Worm (Caenorhabditis elegans): Measurements from ENCODE around the gene T24F1.4.

T24F1.4 gene

DNA sequence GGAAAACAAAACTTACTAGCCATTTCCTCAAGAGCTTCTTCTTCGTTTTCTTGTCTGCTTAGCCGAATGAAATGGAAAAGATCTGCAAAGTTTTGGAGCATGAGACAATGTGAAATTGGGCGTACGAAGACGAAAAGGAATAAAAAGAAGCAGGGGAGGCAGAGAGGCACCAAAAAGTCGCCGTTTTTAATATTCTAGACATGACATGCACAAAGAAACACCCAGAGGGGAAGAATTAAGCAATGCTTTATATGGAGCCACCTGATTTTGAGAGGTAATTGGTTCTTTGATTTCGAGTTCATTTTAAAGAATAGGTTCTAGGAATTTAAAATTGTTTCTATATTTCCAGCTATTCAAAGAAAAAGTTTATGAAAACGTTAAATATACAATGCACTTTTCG is at the start of gene T24F1.4:
T24F1.4 (minus strand) TSS at position 101 of the 400 bp plus-strand sequence.
- TF ChIP-seq tab-1 (GFP tag; IDR thresholded peaks at IDR 0.05) (no peak), T22C8.4 (GFP tag; IDR thresholded peaks at IDR 0.05) (no peak), ztf-23 (GFP tag; IDR thresholded peaks at IDR 0.05) (no peak), ztf-29 (GFP tag; IDR thresholded peaks at IDR 0.05) (no peak), ref-1 (GFP tag; conservative IDR thresholded peaks at IDR 0.05) (no peak), cog-1 (tag; optimal IDR thresholded peaks at IDR 0.05) (no peak), flt-1 (GFP tag; IDR thresholded peaks at IDR 0.05) (no peak), med-1 (GFP tag; optimal IDR thresholded peaks at IDR 0.05; ENCODE audit: insufficient read depth) (no peak), klf-2 (GFP tag; conservative IDR thresholded peaks at IDR 0.05) (no peak)

DNA sequence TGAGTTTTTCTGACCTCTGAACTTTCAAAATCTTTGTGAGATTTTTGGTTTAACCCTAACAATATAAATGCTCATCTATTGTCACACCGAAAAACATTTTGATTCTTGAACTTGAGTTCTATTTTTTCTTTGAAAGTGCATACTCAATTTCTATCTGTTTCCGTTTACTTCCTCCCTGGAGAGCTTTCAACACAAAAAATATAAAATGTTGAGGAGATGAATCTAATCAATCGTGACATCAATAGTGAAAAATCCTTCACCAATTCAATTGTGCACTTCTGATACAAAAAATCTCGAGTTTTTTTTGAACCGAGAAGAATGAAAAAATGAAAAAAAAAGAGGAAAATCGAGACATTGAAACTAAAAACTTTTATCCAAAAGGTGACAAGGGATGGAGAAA is 47.7 kb upstream of the T24F1.4 start:
- no peak for TF ChIP-seq ztf-29 (GFP tag; IDR thresholded peaks at IDR 0.05)
- no peak for TF ChIP-seq T22C8.4 (GFP tag; IDR thresholded peaks at IDR 0.05)
- TF ChIP-seq ref-1 (GFP tag; conservative IDR thresholded peaks at IDR 0.05) = no peak
- TF ChIP-seq klf-2 (GFP tag; conservative IDR thresholded peaks at IDR 0.05) = no peak
- no peak for TF ChIP-seq cog-1 (tag; optimal IDR thresholded peaks at IDR 0.05)
- TF ChIP-seq tab-1 (GFP tag; IDR thresholded peaks at IDR 0.05) = no peak
- no peak for TF ChIP-seq ztf-23 (GFP tag; IDR thresholded peaks at IDR 0.05)
- TF ChIP-seq flt-1 (GFP tag; IDR thresholded peaks at IDR 0.05) = no peak
- TF ChIP-seq med-1 (GFP tag; optimal IDR thresholded peaks at IDR 0.05; ENCODE audit: insufficient read depth) = no peak

DNA sequence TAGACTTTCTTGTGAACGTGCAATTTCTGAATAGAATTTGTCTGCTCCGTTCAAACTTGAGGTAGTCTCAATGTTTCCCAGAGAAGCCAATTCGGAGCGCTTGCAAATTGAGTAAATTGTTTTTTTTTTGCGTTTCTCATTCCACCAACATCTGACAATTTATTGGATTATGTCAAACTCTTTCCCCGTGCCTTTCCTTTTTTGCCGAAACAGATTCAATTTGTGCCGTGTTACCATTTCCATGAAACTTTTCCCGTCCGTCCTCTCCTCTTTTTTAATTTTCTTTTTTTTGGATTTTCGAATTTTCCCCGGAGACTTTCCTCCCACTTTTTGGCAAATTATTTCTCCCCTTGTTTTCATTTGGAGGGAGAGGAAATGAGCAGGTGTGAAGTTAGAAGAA is 39.4 kb upstream of the T24F1.4 start:
- TF ChIP-seq ref-1 (GFP tag; conservative IDR thresholded peaks at IDR 0.05) = no peak
- TF ChIP-seq T22C8.4 (GFP tag; IDR thresholded peaks at IDR 0.05) = no peak
- no peak for TF ChIP-seq ztf-23 (GFP tag; IDR thresholded peaks at IDR 0.05)
- TF ChIP-seq tab-1 (GFP tag; IDR thresholded peaks at IDR 0.05) = no peak
- TF ChIP-seq cog-1 (tag; optimal IDR thresholded peaks at IDR 0.05) = no peak
- no peak for TF ChIP-seq med-1 (GFP tag; optimal IDR thresholded peaks at IDR 0.05; ENCODE audit: insufficient read depth)
- TF ChIP-seq ztf-29 (GFP tag; IDR thresholded peaks at IDR 0.05) = no peak
- TF ChIP-seq flt-1 (GFP tag; IDR thresholded peaks at IDR 0.05) = no peak
- TF ChIP-seq klf-2 (GFP tag; conservative IDR thresholded peaks at IDR 0.05) = no peak

DNA sequence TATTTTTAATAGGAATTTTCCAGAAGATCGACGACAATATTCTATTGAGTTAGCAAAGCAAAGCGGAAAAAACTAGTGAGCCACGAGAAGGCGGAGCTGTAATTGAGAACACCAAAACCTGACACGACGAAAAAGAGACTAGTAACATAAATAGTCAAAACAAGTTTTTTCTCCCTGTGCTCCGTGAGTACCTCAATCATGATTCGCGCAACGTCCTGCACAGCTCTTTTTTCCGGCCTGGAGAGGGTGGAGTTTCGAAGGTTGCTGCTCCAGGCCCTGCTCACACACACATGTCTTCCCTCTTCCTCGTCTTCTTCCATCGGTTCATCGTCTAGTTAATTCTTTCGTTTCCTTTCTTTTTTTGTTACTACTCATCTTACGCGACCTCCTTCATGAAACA is 37.5 kb upstream of the T24F1.4 start, which contains the start of gene clh-2:
clh-2 (plus strand) TSS at position 301 of the 400 bp plus-strand sequence.
- TF ChIP-seq ztf-23 (GFP tag; IDR thresholded peaks at IDR 0.05) (no peak), klf-2 (GFP tag; conservative IDR thresholded peaks at IDR 0.05) (no peak), tab-1 (GFP tag; IDR thresholded peaks at IDR 0.05) (no peak), med-1 (GFP tag; optimal IDR thresholded peaks at IDR 0.05; ENCODE audit: insufficient read depth) (no peak), ztf-29 (GFP tag; IDR thresholded peaks at IDR 0.05) (no peak), T22C8.4 (GFP tag; IDR thresholded peaks at IDR 0.05) (no peak), ref-1 (GFP tag; conservative IDR thresholded peaks at IDR 0.05) (no peak), flt-1 (GFP tag; IDR thresholded peaks at IDR 0.05) (no peak), cog-1 (tag; optimal IDR thresholded peaks at IDR 0.05) (no peak)

- TF ChIP-seq ref-1 (GFP tag; conservative IDR thresholded peaks at IDR 0.05) = no peak
- TF ChIP-seq med-1 (GFP tag; optimal IDR thresholded peaks at IDR 0.05; ENCODE audit: insufficient read depth) = no peak
These were observed 35.8 kb upstream of the T24F1.4 start, which contains the start of gene dph-5 for ce11 chrII:11349892-11350291. Gene dph-5, plus strand, starts transcription at chrII:11350192.

- peak; percentile 72 for TF ChIP-seq cog-1 (tag; optimal IDR thresholded peaks at IDR 0.05)
- no peak for TF ChIP-seq ztf-23 (GFP tag; IDR thresholded peaks at IDR 0.05)
These were observed 34.0 kb upstream of the T24F1.4 start, which contains the start of the genes B0491.6 and pigm-1 for ce11 chrII:11347878-11348556. Gene B0491.6, minus strand, starts transcription at chrII:11348343. Gene pigm-1, plus strand, starts transcription at chrII:11348445.

DNA sequence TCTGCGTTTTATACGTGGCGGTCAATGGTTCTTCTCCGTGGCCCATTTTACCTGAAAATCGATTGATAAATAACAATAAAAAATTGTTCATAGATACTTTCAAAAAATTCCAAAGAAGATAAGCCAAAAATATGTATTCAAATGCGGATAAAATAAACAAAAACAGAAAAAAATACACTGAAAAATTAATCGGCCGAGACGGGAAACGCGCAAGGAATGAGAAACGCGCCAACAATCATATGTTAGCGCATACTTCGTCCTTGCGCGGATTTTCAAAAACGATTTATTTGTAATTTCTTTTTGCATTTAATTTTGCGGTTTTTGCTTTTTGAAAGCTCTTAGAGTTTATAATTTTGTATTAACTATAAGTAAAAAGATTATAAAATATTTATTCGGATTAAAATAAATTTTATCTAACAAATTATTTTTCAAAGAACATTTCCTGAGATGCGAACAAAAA is 31.5 kb upstream of the T24F1.4 start, which contains the start of gene nduf-11:
nduf-11 (minus strand) TSS at position 51 of the 460 bp plus-strand sequence.
- peak; percentile 84 for TF ChIP-seq flt-1 (GFP tag; IDR thresholded peaks at IDR 0.05)
- TF ChIP-seq cog-1 (tag; optimal IDR thresholded peaks at IDR 0.05) = peak; percentile 70
- no peak for TF ChIP-seq ztf-29 (GFP tag; IDR thresholded peaks at IDR 0.05)
- no peak for TF ChIP-seq klf-2 (GFP tag; conservative IDR thresholded peaks at IDR 0.05)
- no peak for TF ChIP-seq ref-1 (GFP tag; conservative IDR thresholded peaks at IDR 0.05)
- peak; percentile 68; the same call in 1 of the 2 replicates for TF ChIP-seq ztf-23 (GFP tag; IDR thresholded peaks at IDR 0.05)
- no peak; the same call in 1 of the 2 replicates for TF ChIP-seq tab-1 (GFP tag; IDR thresholded peaks at IDR 0.05)
- peak; percentile 6 for TF ChIP-seq med-1 (GFP tag; optimal IDR thresholded peaks at IDR 0.05; ENCODE audit: insufficient read depth)
- TF ChIP-seq T22C8.4 (GFP tag; IDR thresholded peaks at IDR 0.05) = no peak

ce11 chrII:11344554-11344953 is 30.5 kb upstream of the T24F1.4 start:
- TF ChIP-seq ztf-29 (GFP tag; IDR thresholded peaks at IDR 0.05) (no peak), T22C8.4 (GFP tag; IDR thresholded peaks at IDR 0.05) (no peak), ref-1 (GFP tag; conservative IDR thresholded peaks at IDR 0.05) (no peak), flt-1 (GFP tag; IDR thresholded peaks at IDR 0.05) (no peak), ztf-23 (GFP tag; IDR thresholded peaks at IDR 0.05) (no peak), med-1 (GFP tag; optimal IDR thresholded peaks at IDR 0.05; ENCODE audit: insufficient read depth) (no peak), tab-1 (GFP tag; IDR thresholded peaks at IDR 0.05) (no peak), klf-2 (GFP tag; conservative IDR thresholded peaks at IDR 0.05) (no peak), cog-1 (tag; optimal IDR thresholded peaks at IDR 0.05) (no peak)

DNA sequence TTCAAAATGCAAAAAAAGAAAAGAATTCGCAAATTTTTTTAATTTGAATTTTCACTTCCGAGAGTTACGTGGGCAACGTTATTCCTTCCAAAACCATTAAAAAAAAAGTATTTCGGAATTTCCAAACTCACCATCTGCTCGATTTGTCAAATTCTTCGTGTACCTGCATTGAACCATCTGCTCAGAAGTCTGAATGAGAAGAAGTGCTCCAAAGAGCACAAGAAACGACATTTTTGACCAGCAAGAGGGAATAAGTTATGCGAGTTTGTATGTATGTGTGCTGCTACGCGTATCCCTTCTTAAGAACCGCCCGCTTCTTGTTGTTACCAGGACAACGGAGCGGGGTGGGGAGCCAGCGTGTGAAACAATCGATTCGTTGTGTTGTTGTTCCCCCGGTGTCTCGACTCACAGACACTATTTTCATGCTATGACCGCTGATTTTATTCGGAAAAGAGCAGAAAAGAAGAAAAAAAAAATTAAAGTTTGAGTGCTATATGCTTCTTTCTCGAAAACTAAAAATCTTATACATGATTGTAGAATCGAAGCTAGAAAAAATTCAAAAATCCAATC is 29.3 kb upstream of the T24F1.4 start, which contains the start of gene lgc-20:
lgc-20 (minus strand) TSS at position 311 of the 570 bp plus-strand sequence.
- TF ChIP-seq klf-2 (GFP tag; conservative IDR thresholded peaks at IDR 0.05) = no peak
- TF ChIP-seq flt-1 (GFP tag; IDR thresholded peaks at IDR 0.05) = no peak

- no peak for TF ChIP-seq med-1 (GFP tag; optimal IDR thresholded peaks at IDR 0.05; ENCODE audit: insufficient read depth)
- no peak for TF ChIP-seq ztf-23 (GFP tag; IDR thresholded peaks at IDR 0.05)
- TF ChIP-seq T22C8.4 (GFP tag; IDR thresholded peaks at IDR 0.05) = no peak
- no peak for TF ChIP-seq cog-1 (tag; optimal IDR thresholded peaks at IDR 0.05)
- TF ChIP-seq ref-1 (GFP tag; conservative IDR thresholded peaks at IDR 0.05) = no peak
- no peak for TF ChIP-seq ztf-29 (GFP tag; IDR thresholded peaks at IDR 0.05)
- no peak for TF ChIP-seq tab-1 (GFP tag; IDR thresholded peaks at IDR 0.05)
- TF ChIP-seq flt-1 (GFP tag; IDR thresholded peaks at IDR 0.05) = no peak
- TF ChIP-seq klf-2 (GFP tag; conservative IDR thresholded peaks at IDR 0.05) = no peak
These were observed 25.4 kb upstream of the T24F1.4 start, which contains the start of gene rmd-3 for ce11 chrII:11339507-11339906. Gene rmd-3, minus strand, starts transcription at chrII:11339607.
